Fruit fly (Drosophila melanogaster): ENCODE results near the gene Prosbeta2.

Prosbeta2 gene

DNA sequence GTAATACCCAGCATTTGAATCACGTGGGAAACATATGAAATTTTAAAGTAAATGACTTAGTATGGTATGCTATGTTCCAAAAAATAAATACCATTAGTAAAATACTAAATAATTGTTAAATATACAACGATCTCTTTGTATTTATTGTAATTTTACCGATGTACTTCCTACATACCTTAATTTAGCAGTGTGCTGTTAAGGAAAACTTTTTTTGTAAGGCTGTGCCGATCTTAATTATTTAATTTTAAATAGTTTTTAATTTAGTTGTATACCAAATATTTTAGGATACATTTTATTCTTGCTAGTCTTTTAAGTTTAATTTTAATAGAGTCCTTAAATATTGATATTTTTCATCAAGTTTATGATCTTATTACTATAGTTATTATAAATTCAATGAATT, 31.2 kb upstream of the Prosbeta2 start:
- TF ChIP-seq kay (GFP tag; ENCODE audit: borderline replicate concordance) (no peak), Clk (GFP tag; optimal IDR thresholded peaks at IDR 0.05) (no peak), CG5204 (GFP tag; optimal IDR thresholded peaks at IDR 0.05) (no peak), Hr96 (GFP tag; optimal IDR thresholded peaks at IDR 0.05) (no peak), cic (GFP tag; optimal IDR thresholded peaks at IDR 0.05) (no peak), CG12768 (GFP tag; optimal IDR thresholded peaks at IDR 0.05) (no peak), CG7045 (GFP tag; optimal IDR thresholded peaks at IDR 0.05) (no peak), tj (GFP tag; optimal IDR thresholded peaks at IDR 0.05) (no peak), CG33017 (tag; optimal IDR thresholded peaks at IDR 0.05) (no peak), bab1 (GFP tag; optimal IDR thresholded peaks at IDR 0.05) (no peak), toe (GFP tag; optimal IDR thresholded peaks at IDR 0.05) (no peak), Mnt (GFP tag; optimal IDR thresholded peaks at IDR 0.05) (no peak)

DNA sequence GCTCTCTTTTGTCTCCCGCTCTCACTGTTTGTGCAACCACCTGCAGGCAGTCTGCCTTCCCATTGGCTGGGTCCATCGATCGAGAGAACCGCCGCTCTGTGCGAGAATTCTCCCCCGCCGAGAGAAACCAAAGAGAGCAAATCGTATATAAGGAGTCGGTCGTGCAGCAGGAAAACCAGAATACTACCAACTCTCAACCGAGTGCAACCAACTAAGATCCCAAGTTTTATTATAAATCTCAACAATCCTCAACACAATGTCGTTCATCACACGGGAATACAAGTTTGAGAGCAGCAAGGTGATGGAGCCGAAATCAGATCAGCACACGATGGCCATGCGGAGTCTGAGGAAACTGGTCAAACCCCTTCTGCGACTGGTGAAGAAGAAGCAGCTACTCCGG, 30.6 kb upstream of the Prosbeta2 start, which contains the start of gene Tom:
Gene Tom (plus strand): TSS at position 174 of the 400 bp plus-strand sequence.
- TF ChIP-seq CG1620 (GFP tag; optimal IDR thresholded peaks at IDR 0.05) = no peak
- TF ChIP-seq pad (GFP tag; optimal IDR thresholded peaks at IDR 0.05) = no peak
- no peak for TF ChIP-seq Mnt (GFP tag; optimal IDR thresholded peaks at IDR 0.05)
- TF ChIP-seq kay (GFP tag; ENCODE audit: borderline replicate concordance) = no peak
- no peak for TF ChIP-seq tj (GFP tag; optimal IDR thresholded peaks at IDR 0.05)
- TF ChIP-seq Hr96 (GFP tag; optimal IDR thresholded peaks at IDR 0.05) = no peak
- TF ChIP-seq Clk (GFP tag; optimal IDR thresholded peaks at IDR 0.05) = no peak
- no peak for TF ChIP-seq CG14711 (tag; optimal IDR thresholded peaks at IDR 0.05)
- no peak for TF ChIP-seq CG33017 (tag; optimal IDR thresholded peaks at IDR 0.05)
- TF ChIP-seq Crg-1 (GFP tag; optimal IDR thresholded peaks at IDR 0.05) = no peak
- TF ChIP-seq CG5204 (GFP tag; optimal IDR thresholded peaks at IDR 0.05) = no peak
- no peak for TF ChIP-seq ovo (GFP tag; optimal IDR thresholded peaks at IDR 0.05)
- no peak for TF ChIP-seq CG12768 (GFP tag; optimal IDR thresholded peaks at IDR 0.05)
- no peak for TF ChIP-seq toe (GFP tag; optimal IDR thresholded peaks at IDR 0.05)
- no peak for TF ChIP-seq CG11617 (GFP tag; optimal IDR thresholded peaks at IDR 0.05)
- no peak for TF ChIP-seq CG7101 (tag; optimal IDR thresholded peaks at IDR 0.05)

DNA sequence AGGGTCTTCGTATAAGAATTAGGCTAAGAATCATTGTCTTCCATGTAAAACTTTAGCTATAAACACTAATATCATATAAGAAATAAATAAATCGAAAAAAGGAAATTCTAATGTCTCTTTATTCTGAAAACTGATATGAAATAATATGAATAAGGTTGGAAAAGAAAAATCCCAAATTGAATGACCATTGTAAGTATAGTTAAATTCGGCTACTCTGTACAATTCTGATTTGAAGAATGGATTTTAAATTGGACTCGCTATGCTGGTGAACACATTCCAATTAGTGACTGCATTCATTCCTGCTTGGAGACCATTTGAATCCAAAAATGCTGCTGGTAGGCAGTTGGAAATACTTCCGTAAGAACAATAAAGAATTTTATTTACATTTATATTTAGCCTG, 29.5 kb upstream of the Prosbeta2 start:
- TF ChIP-seq CG1620 (GFP tag; optimal IDR thresholded peaks at IDR 0.05) (no peak), cic (GFP tag; optimal IDR thresholded peaks at IDR 0.05) (no peak), cnc (optimal IDR thresholded peaks at IDR 0.05) (no peak), Mnt (GFP tag; optimal IDR thresholded peaks at IDR 0.05) (no peak), ovo (GFP tag; optimal IDR thresholded peaks at IDR 0.05) (no peak), kay (GFP tag; ENCODE audit: borderline replicate concordance) (no peak)

DNA sequence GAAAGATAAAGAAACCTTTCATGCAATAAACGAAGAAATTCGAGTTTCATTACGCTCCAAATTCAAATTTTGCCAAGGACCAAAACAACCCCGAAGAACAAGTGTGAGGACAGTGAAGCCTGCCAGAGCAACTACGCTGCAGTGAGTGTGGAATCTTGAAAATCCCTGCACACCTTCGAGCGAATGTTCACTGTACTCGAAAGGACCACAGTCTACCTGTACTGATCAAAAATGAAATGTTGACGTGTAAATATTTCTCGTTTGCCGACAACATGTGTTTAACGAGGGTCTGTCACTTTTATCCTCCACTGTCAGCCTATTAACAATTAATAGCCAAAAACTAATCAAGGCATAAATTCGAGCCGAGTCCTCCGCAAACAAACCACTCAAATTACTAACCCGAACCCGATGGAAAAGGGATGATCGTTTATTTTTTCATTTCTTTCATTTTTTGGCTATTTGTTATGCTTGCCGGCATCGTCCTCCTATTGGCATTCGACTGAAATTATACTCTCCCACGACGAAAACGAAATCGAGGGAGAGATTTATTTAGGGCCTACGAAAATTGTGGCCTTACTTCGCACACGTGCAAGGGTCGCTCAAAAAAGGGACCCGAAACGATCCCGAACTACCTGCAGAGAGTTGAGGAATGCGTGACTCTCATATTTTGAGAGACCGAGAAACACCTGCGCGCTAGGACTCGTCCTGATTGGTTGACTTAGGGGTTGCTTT, 27.7 kb upstream of the Prosbeta2 start:
- TF ChIP-seq cic (GFP tag; optimal IDR thresholded peaks at IDR 0.05) = no peak
- TF ChIP-seq CG7101 (tag; optimal IDR thresholded peaks at IDR 0.05) = no peak
- no peak for TF ChIP-seq ovo (GFP tag; optimal IDR thresholded peaks at IDR 0.05)

DNA sequence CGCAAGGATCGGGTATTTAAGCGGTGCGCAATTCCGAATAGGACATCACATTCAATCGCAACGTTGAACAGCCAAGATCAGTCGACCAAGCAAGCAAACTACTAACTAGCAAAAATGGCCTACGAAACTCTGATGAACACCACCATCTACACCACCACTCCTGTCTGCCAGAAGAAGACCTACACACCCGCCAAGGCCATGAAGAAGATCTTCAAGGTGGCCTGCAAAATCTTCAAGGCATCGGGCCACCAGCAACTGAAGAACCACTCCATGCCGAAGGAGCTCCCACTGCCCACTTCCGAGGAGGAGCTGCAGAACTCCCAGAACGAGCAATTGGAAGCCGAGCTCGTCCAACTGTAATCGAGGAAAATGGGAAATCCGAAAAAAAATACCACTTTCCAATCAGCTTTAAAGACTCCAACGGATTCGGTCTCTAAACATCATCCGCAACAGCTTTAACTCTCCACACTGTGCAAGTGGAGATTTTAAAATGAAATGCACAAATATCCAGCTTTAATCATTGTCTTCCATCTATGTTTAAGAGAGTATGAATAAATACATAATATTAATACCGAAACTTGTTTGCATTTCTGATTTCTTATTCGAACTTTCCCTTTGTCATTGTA, 27.0 kb upstream of the Prosbeta2 start, which contains the start of gene Brd:
Gene Brd (plus strand): TSS at position 43 of the 626 bp plus-strand sequence.
- TF ChIP-seq CG7101 (tag; optimal IDR thresholded peaks at IDR 0.05) (no peak), CG12768 (GFP tag; optimal IDR thresholded peaks at IDR 0.05) (no peak), CG7045 (GFP tag; optimal IDR thresholded peaks at IDR 0.05) (no peak), pad (GFP tag; optimal IDR thresholded peaks at IDR 0.05) (no peak), Hr96 (GFP tag; optimal IDR thresholded peaks at IDR 0.05) (no peak), ovo (GFP tag; optimal IDR thresholded peaks at IDR 0.05) (no peak), CG11617 (GFP tag; optimal IDR thresholded peaks at IDR 0.05) (no peak), CG1620 (GFP tag; optimal IDR thresholded peaks at IDR 0.05) (no peak), Mnt (GFP tag; optimal IDR thresholded peaks at IDR 0.05) (no peak)

DNA sequence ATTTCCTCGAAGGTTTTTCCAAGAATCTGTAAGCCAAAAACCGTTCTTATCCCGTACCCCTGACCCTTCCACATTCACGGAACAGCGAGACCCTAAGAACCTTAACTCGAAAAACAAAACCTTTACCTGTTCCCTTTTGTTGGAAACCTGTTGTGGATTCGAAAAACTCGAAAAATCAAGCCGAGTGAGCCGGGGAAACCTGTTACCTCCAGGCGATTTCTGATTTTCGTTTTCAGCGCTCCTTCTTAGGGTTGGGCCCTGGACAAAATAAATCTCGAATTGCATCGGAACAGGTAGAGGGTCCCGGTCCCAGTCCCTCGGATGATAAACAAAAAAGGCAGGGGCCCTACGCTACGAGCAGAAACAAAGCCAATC, 26.5 kb upstream of the Prosbeta2 start:
- TF ChIP-seq Hr96 (GFP tag; optimal IDR thresholded peaks at IDR 0.05) (no peak), cic (GFP tag; optimal IDR thresholded peaks at IDR 0.05) (no peak), Clk (GFP tag; optimal IDR thresholded peaks at IDR 0.05) (no peak), bab1 (GFP tag; optimal IDR thresholded peaks at IDR 0.05) (no peak), Crg-1 (GFP tag; optimal IDR thresholded peaks at IDR 0.05) (no peak), toe (GFP tag; optimal IDR thresholded peaks at IDR 0.05) (no peak), CG7101 (tag; optimal IDR thresholded peaks at IDR 0.05) (no peak), CG33017 (tag; optimal IDR thresholded peaks at IDR 0.05) (no peak), tj (GFP tag; optimal IDR thresholded peaks at IDR 0.05) (no peak), CG12768 (GFP tag; optimal IDR thresholded peaks at IDR 0.05) (no peak), Mnt (GFP tag; optimal IDR thresholded peaks at IDR 0.05) (no peak), CG1620 (GFP tag; optimal IDR thresholded peaks at IDR 0.05) (no peak), pad (GFP tag; optimal IDR thresholded peaks at IDR 0.05) (no peak), cnc (optimal IDR thresholded peaks at IDR 0.05) (no peak), CG5204 (GFP tag; optimal IDR thresholded peaks at IDR 0.05) (no peak), CG11617 (GFP tag; optimal IDR thresholded peaks at IDR 0.05) (no peak), ovo (GFP tag; optimal IDR thresholded peaks at IDR 0.05) (no peak), CG7045 (GFP tag; optimal IDR thresholded peaks at IDR 0.05) (no peak), CG14711 (tag; optimal IDR thresholded peaks at IDR 0.05) (no peak)

Measured in whole organism, adult.